Fruit fly (Drosophila melanogaster) whole organism, pupa: Measurements from ENCODE around the gene CG18480.
"Not testable (repeated sequence)": the region's sequence is repeated elsewhere in the genome, so short reads cannot be mapped to it uniquely, and the experiment has no call there.

Source experiments
- CG12605 ChIP-seq: fragments of 200-800 bp; sonication (Bioruptor generic); IDR thresholded peaks from 2 replicates; pipeline ENCODE4 v1.3.6; 2022; ENCODE audit warnings: missing biosample characterization, missing genetic modification characterization
- CG14655 ChIP-seq: fragments of 200-800 bp; sonication (Bioruptor generic); optimal IDR thresholded peaks from 3 replicates; lab custom pipeline; 2017; ENCODE audit warnings: mild to moderate bottlenecking, missing biosample characterization, missing genetic modification reagents, missing genetic modification characterization
- CG17806 ChIP-seq: fragments of 200-800 bp; sonication (Bioruptor generic); optimal IDR thresholded peaks from 2 replicates; lab custom pipeline; 2018; ENCODE audit warnings: missing biosample characterization, mild to moderate bottlenecking, missing genetic modification characterization, moderate library complexity
- CG34367 ChIP-seq: fragments of 200-800 bp; sonication (Bioruptor generic); optimal IDR thresholded peaks from 2 replicates; lab custom pipeline; 2018; ENCODE audit warnings: missing biosample characterization, mild to moderate bottlenecking, missing genetic modification characterization
- CG8159 ChIP-seq: fragments of 200-800 bp; sonication (Bioruptor generic); optimal IDR thresholded peaks from 3 replicates; lab custom pipeline; 2018; ENCODE audit warnings: missing biosample characterization, mild to moderate bottlenecking, missing genetic modification characterization, moderate library complexity
- CG9948 ChIP-seq: fragments of 200-800 bp; sonication (Bioruptor generic); optimal IDR thresholded peaks from 2 replicates; lab custom pipeline; 2018; ENCODE audit warnings: missing biosample characterization, mild to moderate bottlenecking, missing genetic modification characterization, moderate library complexity
- D1 ChIP-seq: fragments of 200-800 bp; sonication (Bioruptor generic); optimal IDR thresholded peaks from 2 replicates; lab custom pipeline; 2018; ENCODE audit warnings: missing biosample characterization, mild to moderate bottlenecking, missing genetic modification characterization, moderate library complexity
- EcR ChIP-seq: fragments of 200-800 bp; sonication (Bioruptor generic); optimal IDR thresholded peaks from 3 replicates; lab custom pipeline; 2019; ENCODE audit warnings: missing biosample characterization, missing genetic modification characterization, mild to moderate bottlenecking, moderate library complexity, missing genetic modification reagents
- Ets98B ChIP-seq: fragments of 200-800 bp; sonication (Bioruptor generic); IDR thresholded peaks from 2 replicates; pipeline ENCODE4 v1.3.6; 2022; ENCODE audit warnings: missing biosample characterization, missing genetic modification characterization
- Pif1A ChIP-seq: fragments of 200-800 bp; sonication (Bioruptor generic); optimal IDR thresholded peaks from 3 replicates; lab custom pipeline; 2016; ENCODE audit warnings: missing biosample characterization, missing genetic modification characterization
- Pif1B ChIP-seq: fragments of 200-800 bp; sonication (Bioruptor generic); optimal IDR thresholded peaks from 3 replicates; lab custom pipeline; 2016; ENCODE audit warnings: missing biosample characterization, missing genetic modification characterization
- Snoo ChIP-seq: fragments of 200-800 bp; sonication (Bioruptor generic); optimal IDR thresholded peaks from 3 replicates; lab custom pipeline; 2017; ENCODE audit warnings: missing biosample characterization, mild to moderate bottlenecking, missing genetic modification characterization, inconsistent platforms
- fd96Ca ChIP-seq: fragments of 200-800 bp; sonication (Bioruptor generic); IDR thresholded peaks from 3 replicates; pipeline ENCODE4 v1.3.6; 2022; ENCODE audit warnings: missing biosample characterization, missing genetic modification characterization
- rn ChIP-seq: fragments of 200-800 bp; sonication (Bioruptor generic); IDR thresholded peaks from 2 replicates; pipeline ENCODE4 v1.3.6; 2022; ENCODE audit warnings: missing biosample characterization, missing genetic modification characterization

DNA sequence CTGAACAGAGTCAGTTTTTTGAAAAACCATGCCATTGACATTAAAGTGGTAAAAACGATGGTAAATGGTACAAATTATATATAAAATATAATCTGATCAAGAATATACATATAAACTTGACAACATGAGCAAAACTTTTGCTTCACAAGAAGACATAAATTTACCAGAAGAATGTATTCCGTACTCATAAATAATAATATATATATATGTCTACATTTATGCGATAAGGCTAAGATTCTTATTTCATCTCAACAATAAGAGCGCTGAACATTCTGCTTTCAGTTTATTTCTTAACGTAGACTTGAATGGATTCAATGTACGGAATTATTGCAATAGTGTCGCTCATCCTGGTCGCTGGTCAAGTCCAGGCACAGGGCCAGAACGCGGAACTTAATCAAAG lies 30.9 kb downstream of the CG18480 start, which contains the start of gene CG18477:
- TF ChIP-seq Pif1A (GFP tag; lab: Kevin White, UChicago); Snoo; CG12605 (GFP tag; lab: Robert Waterston, UW); Pif1B (GFP tag; lab: Kevin White, UChicago); CG17806 (tag; lab: Kevin White, UChicago); fd96Ca (GFP tag; lab: Robert Waterston, UW); D1 (tag; lab: Kevin White, UChicago); CG14655 (GFP tag; lab: Kevin White, UChicago); EcR (GFP tag; lab: Kevin White, UChicago); CG9948 (tag; lab: Kevin White, UChicago); rn (GFP tag; lab: Robert Waterston, UW); Ets98B; CG34367 (tag; lab: Kevin White, UChicago); CG8159: not testable (repeated sequence)
